Fruit fly (Drosophila melanogaster): ENCODE data around the gene CG4829.

Gene CG4829

DNA sequence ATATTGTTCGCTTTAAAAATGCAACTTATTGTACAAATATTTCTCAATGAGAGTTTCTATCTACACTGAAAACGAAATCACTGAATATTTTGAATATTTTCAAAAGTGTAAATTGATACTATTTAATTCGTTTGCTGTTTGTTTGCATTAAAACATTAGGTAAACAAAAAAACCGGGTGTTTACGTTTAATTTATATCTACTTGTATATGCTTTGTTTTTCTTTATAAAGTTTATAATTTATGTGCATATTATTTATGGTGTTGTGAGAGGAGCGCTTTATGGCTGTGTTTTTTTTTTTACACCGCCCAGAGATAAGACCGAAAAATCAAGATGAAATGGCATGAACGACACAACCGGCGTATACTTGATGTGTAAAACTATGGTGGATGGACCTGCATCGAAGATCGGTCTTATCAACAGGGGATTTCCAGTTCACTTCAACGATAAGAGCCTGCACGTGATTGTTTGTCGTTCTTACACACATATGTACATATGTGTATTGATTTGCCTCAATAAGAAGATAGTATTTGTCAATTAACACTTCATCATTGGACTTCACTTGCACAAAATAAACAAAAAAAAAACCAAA lies 18.0 kb downstream of the CG4829 start (continued):
- TF ChIP-seq kah (GFP tag; optimal IDR thresholded peaks at IDR 0.05) = no peak
- no peak for TF ChIP-seq Doc3 (GFP tag; IDR thresholded peaks at IDR 0.05; ENCODE audit: partially characterized antibody)
- TF ChIP-seq row (GFP tag; IDR thresholded peaks at IDR 0.05) = peak; percentile 31; the same call in 1 of the 3 replicates
- 0 out of 2 replicates have a peak, but pooled peaks have one; percentile 29 for TF ChIP-seq CG6689 (GFP tag; IDR thresholded peaks at IDR 0.05)
- no peak for TF ChIP-seq Gsc (GFP tag; IDR thresholded peaks at IDR 0.05)
- no peak for TF ChIP-seq CG10431 (GFP tag; optimal IDR thresholded peaks at IDR 0.05)
- TF ChIP-seq C15 (GFP tag; IDR thresholded peaks at IDR 0.05) = no peak
- TF ChIP-seq CG14860 (GFP tag; IDR thresholded peaks at IDR 0.05; ENCODE audit: partially characterized antibody) = no peak
- no peak for TF ChIP-seq CTCF (GFP tag; optimal IDR thresholded peaks at IDR 0.05)
- no peak for TF ChIP-seq Atf-2 (GFP tag; optimal IDR thresholded peaks at IDR 0.05)
- no peak for TF ChIP-seq ftz-f1 (GFP tag; optimal IDR thresholded peaks at IDR 0.05)
- TF ChIP-seq psq (GFP tag; optimal IDR thresholded peaks at IDR 0.05) = no peak
- no peak for TF ChIP-seq Opbp (GFP tag; IDR thresholded peaks at IDR 0.05; ENCODE audit: partially characterized antibody)
- TF ChIP-seq Chrac-16 (GFP tag; optimal IDR thresholded peaks at IDR 0.05) = no peak
- 0 out of 4 replicates have a peak, but pooled peaks have one; percentile 20 for TF ChIP-seq chinmo (GFP tag; IDR thresholded peaks at IDR 0.05; ENCODE audit: partially characterized antibody)
- peak; percentile 35 for TF ChIP-seq CG2120 (GFP tag; optimal IDR thresholded peaks at IDR 0.05)
- TF ChIP-seq danr (GFP tag; IDR thresholded peaks at IDR 0.05) = no peak
- no peak for TF ChIP-seq CG31365 (tag; optimal IDR thresholded peaks at IDR 0.05)
- no peak for TF ChIP-seq CG10654 (GFP tag; optimal IDR thresholded peaks at IDR 0.05)
- no peak for TF ChIP-seq NC2α (GFP tag; optimal IDR thresholded peaks at IDR 0.05)
- no peak for TF ChIP-seq Ssrp (tag; optimal IDR thresholded peaks at IDR 0.05)
- TF ChIP-seq eyg (GFP tag; optimal IDR thresholded peaks at IDR 0.05) = no peak
- TF ChIP-seq CG11456 (GFP tag; IDR thresholded peaks at IDR 0.05) = no peak
- TF ChIP-seq pzg (GFP tag; optimal IDR thresholded peaks at IDR 0.05) = no peak
- peak; percentile 44 for TF ChIP-seq CG2678 (tag; optimal IDR thresholded peaks at IDR 0.05)
- peak; percentile 53 for TF ChIP-seq vvl (GFP tag; IDR thresholded peaks at IDR 0.05)
- TF ChIP-seq crol (GFP tag; IDR thresholded peaks at IDR 0.05) = no peak
- no peak for TF ChIP-seq lola (GFP tag; optimal IDR thresholded peaks at IDR 0.05)
- TF ChIP-seq cg (GFP tag; optimal IDR thresholded peaks at IDR 0.05) = no peak
- no peak for TF ChIP-seq CG34224 (GFP tag; IDR thresholded peaks at IDR 0.05; ENCODE audit: partially characterized antibody)
- TF ChIP-seq Max (GFP tag; optimal IDR thresholded peaks at IDR 0.05) = no peak
- TF ChIP-seq slbo (GFP tag; IDR thresholded peaks at IDR 0.05) = no peak
- no peak for TF ChIP-seq pan (optimal IDR thresholded peaks at IDR 0.05)
- no peak for TF ChIP-seq pan (GFP tag; optimal IDR thresholded peaks at IDR 0.05 in 1 of 2, IDR thresholded peaks at IDR 0.05 in 1 of 2)
- TF ChIP-seq pros (GFP tag; optimal IDR thresholded peaks at IDR 0.05) = no peak
- no peak for TF ChIP-seq CG1647 (GFP tag; optimal IDR thresholded peaks at IDR 0.05)
- TF ChIP-seq nom (GFP tag; optimal IDR thresholded peaks at IDR 0.05) = no peak
- no peak for TF ChIP-seq chn (GFP tag; optimal IDR thresholded peaks at IDR 0.05)
- TF ChIP-seq Dll (GFP tag; IDR thresholded peaks at IDR 0.05; ENCODE audit: partially characterized antibody) = no peak
- TF ChIP-seq ewg (GFP tag; optimal IDR thresholded peaks at IDR 0.05) = no peak
- peak; percentile 34 for TF ChIP-seq unpg (GFP tag; optimal IDR thresholded peaks at IDR 0.05)
- TF ChIP-seq dmrt11E (tag; optimal IDR thresholded peaks at IDR 0.05) = no peak
- no peak for TF ChIP-seq CG18262 (tag; optimal IDR thresholded peaks at IDR 0.05)
- no peak for TF ChIP-seq amos (GFP tag; IDR thresholded peaks at IDR 0.05; ENCODE audit: partially characterized antibody)
- TF ChIP-seq gce (GFP tag; IDR thresholded peaks at IDR 0.05) = no peak
- no peak for TF ChIP-seq CG5953 (GFP tag; IDR thresholded peaks at IDR 0.05)
- TF ChIP-seq CG15514 (GFP tag; optimal IDR thresholded peaks at IDR 0.05) = peak; percentile 4
- no peak for TF ChIP-seq Fer2 (tag; optimal IDR thresholded peaks at IDR 0.05)
- TF ChIP-seq ATbp (GFP tag; optimal IDR thresholded peaks at IDR 0.05) = no peak
- TF ChIP-seq Taf1 (GFP tag; IDR thresholded peaks at IDR 0.05) = no peak
- no peak for TF ChIP-seq Ets97D (GFP tag; optimal IDR thresholded peaks at IDR 0.05)

All from whole organism, embryonic.